Fruit fly (Drosophila melanogaster) whole organism, prepupa: ENCODE results near the gene Atg6.

Source experiments
- CG11294 ChIP-seq: fragments of 200-800 bp; sonication (Bioruptor generic); IDR thresholded peaks from 2 replicates; pipeline ENCODE4 v1.3.6; 2022; ENCODE audit warnings: missing biosample characterization, missing genetic modification characterization
- CG11902 ChIP-seq: fragments of 200-800 bp; sonication (Bioruptor generic); optimal IDR thresholded peaks from 3 replicates; lab custom pipeline; 2016; ENCODE audit warnings: missing biosample characterization, missing genetic modification characterization
- CG15336 ChIP-seq: fragments of 200-800 bp; sonication (Bioruptor generic); IDR thresholded peaks from 2 replicates; pipeline ENCODE4 v1.3.6; 2022; ENCODE audit warnings: missing biosample characterization, missing genetic modification characterization
- CG1621 ChIP-seq: fragments of 200-800 bp; sonication (Bioruptor generic); optimal IDR thresholded peaks from 3 replicates; lab custom pipeline; 2018; ENCODE audit warnings: missing biosample characterization, mild to moderate bottlenecking, missing genetic modification characterization
- CG3032 ChIP-seq: fragments of 200-800 bp; optimal IDR thresholded peaks from 2 replicates; lab custom pipeline; 2019; ENCODE audit warnings: missing biosample characterization, mild to moderate bottlenecking, missing genetic modification characterization, moderate library complexity
- CG31627 ChIP-seq: fragments of 200-800 bp; sonication (Bioruptor generic); optimal IDR thresholded peaks from 3 replicates; lab custom pipeline; 2016; ENCODE audit warnings: missing biosample characterization, missing genetic modification characterization
- CG34406 ChIP-seq: fragments of 200-800 bp; sonication (Bioruptor generic); optimal IDR thresholded peaks from 3 replicates; lab custom pipeline; 2016; ENCODE audit warnings: missing biosample characterization, missing genetic modification characterization
- CG3919 ChIP-seq: fragments of 200-800 bp; sonication (Bioruptor generic); optimal IDR thresholded peaks from 3 replicates; lab custom pipeline; 2016; ENCODE audit warnings: missing biosample characterization, missing genetic modification characterization
- CG4318 ChIP-seq: fragments of 200-800 bp; sonication (Bioruptor generic); optimal IDR thresholded peaks from 3 replicates; lab custom pipeline; 2017; ENCODE audit warnings: missing biosample characterization, mild to moderate bottlenecking, missing genetic modification characterization
- CG6163 ChIP-seq: fragments of 200-800 bp; sonication (Bioruptor generic); IDR thresholded peaks from 3 replicates; pipeline ENCODE4 v1.3.6; 2022; ENCODE audit warnings: missing biosample characterization, missing genetic modification characterization
- CG6276 ChIP-seq: fragments of 200-800 bp; sonication (Bioruptor generic); optimal IDR thresholded peaks from 2 replicates; lab custom pipeline; 2017; ENCODE audit warnings: missing biosample characterization, mild to moderate bottlenecking, missing genetic modification characterization
- CG6792 ChIP-seq: fragments of 200-800 bp; sonication (Bioruptor generic); optimal IDR thresholded peaks from 3 replicates; lab custom pipeline; 2016; ENCODE audit warnings: missing biosample characterization, missing genetic modification characterization
- CG6808 ChIP-seq: fragments of 200-800 bp; sonication (Bioruptor generic); optimal IDR thresholded peaks from 3 replicates; lab custom pipeline; 2017; ENCODE audit warnings: missing biosample characterization, missing genetic modification characterization, mild to moderate bottlenecking, moderate library complexity, missing genetic modification reagents
- CG6854 ChIP-seq: fragments of 200-800 bp; sonication (Bioruptor generic); optimal IDR thresholded peaks from 2 replicates; lab custom pipeline; 2017; ENCODE audit warnings: missing biosample characterization, mild to moderate bottlenecking, missing genetic modification characterization
- CG7368 ChIP-seq: fragments of 200-800 bp; sonication (Bioruptor generic); optimal IDR thresholded peaks from 3 replicates; lab custom pipeline; 2016; ENCODE audit warnings: missing biosample characterization, missing genetic modification characterization
- CG8119 ChIP-seq: fragments of 200-800 bp; sonication (Bioruptor generic); IDR thresholded peaks from 3 replicates; pipeline ENCODE4 v1.3.6; 2022; ENCODE audit warnings: missing biosample characterization, missing genetic modification characterization
- CG8319 ChIP-seq: fragments of 200-800 bp; sonication (Bioruptor generic); optimal IDR thresholded peaks from 3 replicates; lab custom pipeline; 2016; ENCODE audit warnings: missing biosample characterization, missing genetic modification characterization
- CG8632 ChIP-seq: fragments of 200-800 bp; sonication (Bioruptor generic); optimal IDR thresholded peaks from 3 replicates; lab custom pipeline; 2016; ENCODE audit warnings: missing biosample characterization, missing genetic modification characterization
- CG9139 ChIP-seq: fragments of 200-800 bp; sonication (Bioruptor generic); optimal IDR thresholded peaks from 3 replicates; lab custom pipeline; 2017; ENCODE audit warnings: missing biosample characterization, mild to moderate bottlenecking, missing genetic modification characterization
- Eip75B ChIP-seq: fragments of 200-800 bp; sonication (Bioruptor generic); optimal IDR thresholded peaks from 3 replicates; lab custom pipeline; 2016; ENCODE audit warnings: missing biosample characterization, missing genetic modification characterization
- Eip78C ChIP-seq: fragments of 200-800 bp; sonication (Bioruptor generic); peaks from one replicate; lab custom pipeline; 2016; ENCODE audit warnings: missing biosample characterization, missing genetic modification characterization
- Ets21C ChIP-seq: fragments of 200-800 bp; sonication (Bioruptor generic); optimal IDR thresholded peaks from 3 replicates; lab custom pipeline; 2016; ENCODE audit warnings: missing biosample characterization, missing genetic modification characterization
- Ets96B ChIP-seq: fragments of 200-800 bp; optimal IDR thresholded peaks from 2 replicates; lab custom pipeline; 2019; ENCODE audit warnings: missing biosample characterization, mild to moderate bottlenecking, missing genetic modification characterization, moderate library complexity
- Gug ChIP-seq: fragments of 200-800 bp; sonication (Bioruptor generic); IDR thresholded peaks from 2 replicates; pipeline ENCODE4 v1.3.6; 2022; ENCODE audit warnings: missing biosample characterization, missing genetic modification characterization
- Hr38 ChIP-seq: sonication (Bioruptor generic); optimal IDR thresholded peaks from 2 replicates; lab custom pipeline; 2016; ENCODE audit warnings: missing biosample characterization, missing genetic modification characterization
- Hr39 ChIP-seq: fragments of 200-800 bp; sonication (Bioruptor generic); optimal IDR thresholded peaks from 2 replicates; lab custom pipeline; 2016; ENCODE audit warnings: missing biosample characterization, missing genetic modification characterization
- Hr4 ChIP-seq: fragments of 200-800 bp; sonication (Bioruptor generic); optimal IDR thresholded peaks from 3 replicates; lab custom pipeline; 2016; ENCODE audit warnings: missing biosample characterization, missing genetic modification characterization
- Lpt ChIP-seq: fragments of 200-800 bp; sonication (Bioruptor generic); optimal IDR thresholded peaks from 3 replicates; lab custom pipeline; 2016; ENCODE audit warnings: missing biosample characterization, missing genetic modification characterization
- Met ChIP-seq: fragments of 200-800 bp; sonication (Bioruptor generic); optimal IDR thresholded peaks from 3 replicates; lab custom pipeline; 2016; ENCODE audit warnings: missing biosample characterization, missing genetic modification characterization
- OdsH ChIP-seq: fragments of 200-800 bp; sonication (Bioruptor generic); optimal IDR thresholded peaks from 3 replicates; lab custom pipeline; 2016; ENCODE audit warnings: missing biosample characterization, missing genetic modification characterization
- Smox ChIP-seq: fragments of 200-800 bp; sonication (Bioruptor generic); optimal IDR thresholded peaks from 3 replicates; lab custom pipeline; 2016; ENCODE audit warnings: missing biosample characterization, missing genetic modification characterization
- Sox102F ChIP-seq: fragments of 200-800 bp; sonication (Bioruptor generic); optimal IDR thresholded peaks from 2 replicates; lab custom pipeline; 2016; ENCODE audit warnings: missing biosample characterization, mild to moderate bottlenecking, missing genetic modification characterization
- Sox14 ChIP-seq: fragments of 200-800 bp; sonication (Bioruptor generic); optimal IDR thresholded peaks from 3 replicates; lab custom pipeline; 2016; ENCODE audit warnings: missing biosample characterization, missing genetic modification characterization
- Sox15 ChIP-seq: fragments of 200-800 bp; sonication (Bioruptor generic); optimal IDR thresholded peaks from 3 replicates; lab custom pipeline; 2016; ENCODE audit warnings: missing biosample characterization, missing genetic modification characterization
- achi ChIP-seq: fragments of 200-800 bp; sonication (Bioruptor generic); optimal IDR thresholded peaks from 3 replicates; lab custom pipeline; 2016; ENCODE audit warnings: missing biosample characterization, missing genetic modification characterization
- acj6 ChIP-seq: fragments of 200-800 bp; sonication (Bioruptor generic); optimal IDR thresholded peaks from 3 replicates; lab custom pipeline; 2016; ENCODE audit warnings: missing biosample characterization, missing genetic modification characterization
- cyc ChIP-seq: fragments of 200-800 bp; sonication (Bioruptor generic); optimal IDR thresholded peaks from 3 replicates; lab custom pipeline; 2016; ENCODE audit warnings: missing biosample characterization, missing genetic modification characterization
- dac ChIP-seq: fragments of 200-800 bp; sonication (Bioruptor generic); optimal IDR thresholded peaks from 2 replicates; lab custom pipeline; 2017; ENCODE audit warnings: missing biosample characterization, mild to moderate bottlenecking, missing genetic modification characterization
- dsx ChIP-seq: fragments of 200-800 bp; optimal IDR thresholded peaks from 3 replicates; lab custom pipeline; 2019; ENCODE audit warnings: missing biosample characterization, mild to moderate bottlenecking, missing genetic modification characterization, moderate library complexity; ENCODE audit not compliant: poor library complexity, severe bottlenecking
- eg ChIP-seq: fragments of 200-800 bp; sonication (Bioruptor generic); IDR thresholded peaks from 3 replicates; pipeline ENCODE4 v1.3.6; 2022; ENCODE audit warnings: missing biosample characterization, missing genetic modification characterization
- esn ChIP-seq: fragments of 200-800 bp; sonication (Bioruptor generic); optimal IDR thresholded peaks from 2 replicates; lab custom pipeline; 2016; ENCODE audit warnings: missing biosample characterization, mild to moderate bottlenecking, missing genetic modification characterization, moderate library complexity
- fd59A ChIP-seq: fragments of 200-800 bp; sonication (Bioruptor generic); optimal IDR thresholded peaks from 2 replicates; lab custom pipeline; 2017; ENCODE audit warnings: missing biosample characterization, mild to moderate bottlenecking, missing genetic modification characterization, missing genetic modification reagents
- fd85E ChIP-seq: fragments of 200-800 bp; sonication (Bioruptor generic); optimal IDR thresholded peaks from 3 replicates; lab custom pipeline; 2016; ENCODE audit warnings: missing biosample characterization, missing genetic modification characterization
- fkh ChIP-seq: fragments of 200-800 bp; sonication (Bioruptor generic); optimal IDR thresholded peaks from 3 replicates; lab custom pipeline; 2017; ENCODE audit warnings: missing biosample characterization, mild to moderate bottlenecking, missing genetic modification characterization, moderate library complexity
- lz ChIP-seq: fragments of 200-800 bp; sonication (Bioruptor generic); optimal IDR thresholded peaks from 3 replicates; lab custom pipeline; 2016; ENCODE audit warnings: missing biosample characterization, missing genetic modification characterization
- net ChIP-seq: fragments of 200-800 bp; sonication (Bioruptor generic); optimal IDR thresholded peaks from 3 replicates; lab custom pipeline; 2016; ENCODE audit warnings: missing biosample characterization, missing genetic modification characterization
- pdm3 ChIP-seq: fragments of 200-800 bp; sonication (Bioruptor generic); optimal IDR thresholded peaks from 3 replicates; lab custom pipeline; 2016; ENCODE audit warnings: missing biosample characterization, missing genetic modification characterization
- salr ChIP-seq, 2 experiments: fragments of 200-800 bp; sonication (Bioruptor generic); optimal IDR thresholded peaks; 3 replicates each; lab custom pipeline; 2016 to 2018; ENCODE audit warnings: missing biosample characterization in 2 of 2, missing genetic modification characterization in 2 of 2, mild to moderate bottlenecking in 1 of 2
- spab ChIP-seq: fragments of 200-800 bp; sonication (Bioruptor generic); optimal IDR thresholded peaks from 2 replicates; lab custom pipeline; 2017; ENCODE audit warnings: missing biosample characterization, mild to moderate bottlenecking, missing genetic modification characterization, missing genetic modification reagents
- svp ChIP-seq: fragments of 200-800 bp; sonication (Bioruptor generic); peaks from one replicate; lab custom pipeline; 2016; ENCODE audit warnings: missing biosample characterization, missing genetic modification characterization
- topi ChIP-seq: fragments of 200-800 bp; sonication (Bioruptor generic); optimal IDR thresholded peaks from 3 replicates; lab custom pipeline; 2016; ENCODE audit warnings: missing biosample characterization, missing genetic modification characterization
- vri ChIP-seq: fragments of 200-800 bp; sonication (Bioruptor generic); optimal IDR thresholded peaks from 3 replicates; lab custom pipeline; 2016; ENCODE audit warnings: missing biosample characterization, mild to moderate bottlenecking, missing genetic modification characterization

Gene Atg6

dm6 chr3R:24025715-24026467, 24.7 kb downstream of the Atg6 start:
- TF ChIP-seq CG9139 (GFP tag; lab: Kevin White, UChicago) (no peak), Lpt (no peak), spab (no peak), CG8319 (GFP tag; lab: Kevin White, UChicago) (no peak), Sox15 (GFP tag; lab: Kevin White, UChicago) (no peak), CG34406 (GFP tag; lab: Kevin White, UChicago) (no peak), fkh (GFP tag; lab: Kevin White, UChicago) (no peak), Eip75B (peak; percentile 0), CG6163 (GFP tag; lab: Robert Waterston, UW) (no peak), pdm3 (GFP tag; lab: Kevin White, UChicago) (peak; percentile 47), Gug (GFP tag; lab: Robert Waterston, UW) (no peak), CG3919 (peak; percentile 10), net (no peak), CG7368 (GFP tag; lab: Kevin White, UChicago) (no peak), Hr38 (GFP tag; lab: Kevin White, UChicago) (no peak), CG11294 (GFP tag; lab: Robert Waterston, UW) (no peak), Smox (GFP tag; lab: Kevin White, UChicago) (peak; percentile 26), CG6276 (no peak), lz (GFP tag; lab: Kevin White, UChicago) (no peak), CG6808 (GFP tag; lab: Kevin White, UChicago) (no peak), CG11902 (GFP tag; lab: Kevin White, UChicago) (no peak), acj6 (GFP tag; lab: Kevin White, UChicago) (peak; percentile 22), vri (GFP tag; lab: Kevin White, UChicago) (no peak), esn (GFP tag; lab: Kevin White, UChicago) (peak; percentile 30), CG8119 (GFP tag; lab: Robert Waterston, UW) (no peak), svp (peak; percentile 77), Sox14 (GFP tag; lab: Kevin White, UChicago) (peak; percentile 35), fd59A (GFP tag; lab: Kevin White, UChicago) (no peak), Ets96B (tag; lab: Kevin White, UChicago) (peak; percentile 12), eg (peak; percentile 44; the same call in 2 of the 3 replicates), Hr39 (GFP tag; lab: Kevin White, UChicago) (peak; percentile 53), CG1621 (tag; lab: Kevin White, UChicago) (no peak), dsx (GFP tag; lab: Kevin White, UChicago) (no peak), Ets21C (GFP tag; lab: Kevin White, UChicago) (no peak), CG6792 (GFP tag; lab: Kevin White, UChicago) (no peak), CG3032 (tag; lab: Kevin White, UChicago) (peak; percentile 5), CG8632 (no peak), OdsH (GFP tag; lab: Kevin White, UChicago) (peak; percentile 27), salr (GFP tag; optimal IDR thresholded peaks at IDR 0.05; lab: Kevin White, UChicago) (no peak), CG6854 (GFP tag; lab: Kevin White, UChicago) (no peak), CG4318 (GFP tag; lab: Kevin White, UChicago) (no peak), achi (GFP tag; lab: Kevin White, UChicago) (peak; percentile 41), Hr4 (GFP tag; lab: Kevin White, UChicago) (peak; percentile 25), Eip78C (GFP tag; lab: Kevin White, UChicago) (peak; percentile 74), Sox102F (GFP tag; lab: Kevin White, UChicago) (peak; percentile 14), topi (GFP tag; lab: Kevin White, UChicago) (peak; percentile 11), fd85E (GFP tag; lab: Kevin White, UChicago) (no peak), CG31627 (GFP tag; lab: Kevin White, UChicago) (peak; percentile 40), CG15336 (GFP tag; lab: Robert Waterston, UW) (peak; percentile 51; the same call in 1 of the 2 replicates), dac (no peak), Met (peak; percentile 47), cyc (peak; percentile 33)
